Fruit fly (Drosophila melanogaster) whole organism, pupa: ENCODE measurements around the gene Best3.

Experiments used
- CG10348 ChIP-seq: fragments of 200-800 bp; sonication (Bioruptor generic); IDR thresholded peaks from 2 replicates; pipeline ENCODE4 v1.3.6; 2022; ENCODE audit warnings: missing biosample characterization, missing genetic modification characterization
- CG12605 ChIP-seq: fragments of 200-800 bp; sonication (Bioruptor generic); IDR thresholded peaks from 2 replicates; pipeline ENCODE4 v1.3.6; 2022; ENCODE audit warnings: missing biosample characterization, missing genetic modification characterization
- CG13204 ChIP-seq: fragments of 200-800 bp; sonication (Bioruptor generic); optimal IDR thresholded peaks from 2 replicates; lab custom pipeline; 2018; ENCODE audit warnings: missing biosample characterization, mild to moderate bottlenecking, missing genetic modification characterization, moderate library complexity
- CG14655 ChIP-seq: fragments of 200-800 bp; sonication (Bioruptor generic); optimal IDR thresholded peaks from 3 replicates; lab custom pipeline; 2017; ENCODE audit warnings: mild to moderate bottlenecking, missing biosample characterization, missing genetic modification reagents, missing genetic modification characterization
- CG15710 ChIP-seq: fragments of 200-800 bp; sonication (Bioruptor generic); optimal IDR thresholded peaks from 2 replicates; lab custom pipeline; 2018; ENCODE audit warnings: missing biosample characterization, mild to moderate bottlenecking, missing genetic modification characterization, moderate library complexity
- CG17806 ChIP-seq: fragments of 200-800 bp; sonication (Bioruptor generic); optimal IDR thresholded peaks from 2 replicates; lab custom pipeline; 2018; ENCODE audit warnings: missing biosample characterization, mild to moderate bottlenecking, missing genetic modification characterization, moderate library complexity
- CG32121 ChIP-seq: fragments of 200-800 bp; sonication (Bioruptor generic); IDR thresholded peaks from 2 replicates; pipeline ENCODE4 v1.3.6; 2022; ENCODE audit warnings: missing biosample characterization, missing genetic modification characterization
- CG34367 ChIP-seq: fragments of 200-800 bp; sonication (Bioruptor generic); optimal IDR thresholded peaks from 2 replicates; lab custom pipeline; 2018; ENCODE audit warnings: missing biosample characterization, mild to moderate bottlenecking, missing genetic modification characterization
- CG4496 ChIP-seq: fragments of 200-800 bp; sonication (Bioruptor generic); IDR thresholded peaks from 3 replicates; pipeline ENCODE4 v1.3.6; 2022; ENCODE audit warnings: missing biosample characterization, missing genetic modification characterization
- CG8159 ChIP-seq: fragments of 200-800 bp; sonication (Bioruptor generic); optimal IDR thresholded peaks from 3 replicates; lab custom pipeline; 2018; ENCODE audit warnings: missing biosample characterization, mild to moderate bottlenecking, missing genetic modification characterization, moderate library complexity
- CG8301 ChIP-seq: fragments of 200-800 bp; sonication (Bioruptor generic); optimal IDR thresholded peaks from 2 replicates; lab custom pipeline; 2018; ENCODE audit warnings: missing biosample characterization, mild to moderate bottlenecking, missing genetic modification characterization
- CG9948 ChIP-seq: fragments of 200-800 bp; sonication (Bioruptor generic); optimal IDR thresholded peaks from 2 replicates; lab custom pipeline; 2018; ENCODE audit warnings: missing biosample characterization, mild to moderate bottlenecking, missing genetic modification characterization, moderate library complexity
- D1 ChIP-seq: fragments of 200-800 bp; sonication (Bioruptor generic); optimal IDR thresholded peaks from 2 replicates; lab custom pipeline; 2018; ENCODE audit warnings: missing biosample characterization, mild to moderate bottlenecking, missing genetic modification characterization, moderate library complexity
- EcR ChIP-seq: fragments of 200-800 bp; sonication (Bioruptor generic); optimal IDR thresholded peaks from 3 replicates; lab custom pipeline; 2019; ENCODE audit warnings: missing biosample characterization, missing genetic modification characterization, mild to moderate bottlenecking, moderate library complexity, missing genetic modification reagents
- Ets98B ChIP-seq: fragments of 200-800 bp; sonication (Bioruptor generic); IDR thresholded peaks from 2 replicates; pipeline ENCODE4 v1.3.6; 2022; ENCODE audit warnings: missing biosample characterization, missing genetic modification characterization
- Pif1A ChIP-seq: fragments of 200-800 bp; sonication (Bioruptor generic); optimal IDR thresholded peaks from 3 replicates; lab custom pipeline; 2016; ENCODE audit warnings: missing biosample characterization, missing genetic modification characterization
- Pif1B ChIP-seq: fragments of 200-800 bp; sonication (Bioruptor generic); optimal IDR thresholded peaks from 3 replicates; lab custom pipeline; 2016; ENCODE audit warnings: missing biosample characterization, missing genetic modification characterization
- Snoo ChIP-seq: fragments of 200-800 bp; sonication (Bioruptor generic); optimal IDR thresholded peaks from 3 replicates; lab custom pipeline; 2017; ENCODE audit warnings: missing biosample characterization, mild to moderate bottlenecking, missing genetic modification characterization, inconsistent platforms
- fd96Ca ChIP-seq: fragments of 200-800 bp; sonication (Bioruptor generic); IDR thresholded peaks from 3 replicates; pipeline ENCODE4 v1.3.6; 2022; ENCODE audit warnings: missing biosample characterization, missing genetic modification characterization
- gl ChIP-seq: fragments of 200-800 bp; sonication (Bioruptor generic); optimal IDR thresholded peaks from 2 replicates; lab custom pipeline; 2018; ENCODE audit warnings: missing biosample characterization, mild to moderate bottlenecking, missing genetic modification characterization
- rn ChIP-seq: fragments of 200-800 bp; sonication (Bioruptor generic); IDR thresholded peaks from 2 replicates; pipeline ENCODE4 v1.3.6; 2022; ENCODE audit warnings: missing biosample characterization, missing genetic modification characterization

Gene Best3

dm6 chr3L:15264247-15265028 lies 38.1 kb downstream of the Best3 start:
- TF ChIP-seq CG10348 (no peak), CG32121 (GFP tag; lab: Robert Waterston, UW) (peak; percentile 19; the same call in 1 of the 2 replicates), Snoo (tag; lab: Kevin White, UChicago) (no peak), CG15710 (tag; lab: Kevin White, UChicago) (peak; percentile 79), gl (tag; lab: Kevin White, UChicago) (no peak), CG9948 (peak; percentile 88), Pif1A (GFP tag; lab: Kevin White, UChicago) (peak; percentile 26), CG17806 (tag; lab: Kevin White, UChicago) (peak; percentile 82), fd96Ca (GFP tag; lab: Robert Waterston, UW) (no peak), CG4496 (GFP tag; lab: Robert Waterston, UW) (peak; percentile 18; the same call in 1 of the 3 replicates), CG8301 (tag; lab: Kevin White, UChicago) (peak; percentile 82), CG14655 (GFP tag; lab: Kevin White, UChicago) (peak; percentile 93), Pif1B (GFP tag; lab: Kevin White, UChicago) (peak; percentile 43), CG8159 (tag; lab: Kevin White, UChicago) (peak; percentile 87), Ets98B (GFP tag; lab: Robert Waterston, UW) (no peak; the same call in 1 of the 2 replicates), EcR (GFP tag; lab: Kevin White, UChicago) (no peak), D1 (tag; lab: Kevin White, UChicago) (peak; percentile 71), CG34367 (tag; lab: Kevin White, UChicago) (peak; percentile 75), rn (GFP tag; lab: Robert Waterston, UW) (no peak; the same call in 1 of the 2 replicates), CG13204 (GFP tag; lab: Kevin White, UChicago) (peak; percentile 23), CG12605 (GFP tag; lab: Robert Waterston, UW) (no peak; the same call in 1 of the 2 replicates)

- no peak for TF ChIP-seq gl (tag; lab: Kevin White, UChicago)
- no peak for TF ChIP-seq CG17806 (tag; lab: Kevin White, UChicago)
- TF ChIP-seq CG15710 (tag; lab: Kevin White, UChicago), result no peak
- no peak for TF ChIP-seq Pif1B (GFP tag; lab: Kevin White, UChicago)
- TF ChIP-seq fd96Ca (GFP tag; lab: Robert Waterston, UW), result no peak
- TF ChIP-seq CG4496 (GFP tag; lab: Robert Waterston, UW), result no peak
- no peak for TF ChIP-seq CG13204 (GFP tag; lab: Kevin White, UChicago)
- TF ChIP-seq CG8159 (tag; lab: Kevin White, UChicago), result no peak
- no peak for TF ChIP-seq Snoo (tag; lab: Kevin White, UChicago)
- no peak for TF ChIP-seq CG10348
- no peak for TF ChIP-seq CG14655 (GFP tag; lab: Kevin White, UChicago)
- TF ChIP-seq CG9948, result no peak
- TF ChIP-seq Pif1A (GFP tag; lab: Kevin White, UChicago), result no peak
- no peak for TF ChIP-seq CG34367 (tag; lab: Kevin White, UChicago)
- TF ChIP-seq CG12605 (GFP tag; lab: Robert Waterston, UW), result no peak
- TF ChIP-seq Ets98B (GFP tag; lab: Robert Waterston, UW), result no peak
- no peak for TF ChIP-seq rn (GFP tag; lab: Robert Waterston, UW)
- TF ChIP-seq, all 21 proteins: peak for 0
These were observed 40.5 kb downstream of the Best3 start for dm6 chr3L:15262050-15262449.

dm6 chr3L:15261067-15261506 lies 41.5 kb downstream of the Best3 start:
- TF ChIP-seq CG10348 (no peak), CG15710 (tag; lab: Kevin White, UChicago) (peak; percentile 94), EcR (GFP tag; lab: Kevin White, UChicago) (no peak), Snoo (tag; lab: Kevin White, UChicago) (peak; percentile 82), CG4496 (GFP tag; lab: Robert Waterston, UW) (peak; percentile 66), CG12605 (GFP tag; lab: Robert Waterston, UW) (peak; percentile 57), Pif1A (GFP tag; lab: Kevin White, UChicago) (peak; percentile 77), CG8159 (tag; lab: Kevin White, UChicago) (peak; percentile 93), CG13204 (GFP tag; lab: Kevin White, UChicago) (peak; percentile 57), fd96Ca (GFP tag; lab: Robert Waterston, UW) (peak; percentile 11; the same call in 1 of the 3 replicates), CG9948 (peak; percentile 84), D1 (tag; lab: Kevin White, UChicago) (peak; percentile 71), CG34367 (tag; lab: Kevin White, UChicago) (peak; percentile 85), CG8301 (tag; lab: Kevin White, UChicago) (peak; percentile 89), rn (GFP tag; lab: Robert Waterston, UW) (0 out of 2 replicates have a peak, but pooled peaks have one; percentile 12), Ets98B (GFP tag; lab: Robert Waterston, UW) (peak; percentile 62), Pif1B (GFP tag; lab: Kevin White, UChicago) (peak; percentile 82), CG14655 (GFP tag; lab: Kevin White, UChicago) (peak; percentile 84), gl (tag; lab: Kevin White, UChicago) (peak; percentile 36), CG32121 (GFP tag; lab: Robert Waterston, UW) (peak; percentile 66), CG17806 (tag; lab: Kevin White, UChicago) (peak; percentile 92)

- peak; percentile 94 for TF ChIP-seq CG8301 (tag; lab: Kevin White, UChicago)
- peak; percentile 92 for TF ChIP-seq CG13204 (GFP tag; lab: Kevin White, UChicago)
- TF ChIP-seq rn (GFP tag; lab: Robert Waterston, UW), result peak; percentile 91
- TF ChIP-seq CG15710 (tag; lab: Kevin White, UChicago), result peak; percentile 96
- TF ChIP-seq CG32121 (GFP tag; lab: Robert Waterston, UW), result peak; percentile 82
- peak; percentile 97 for TF ChIP-seq CG17806 (tag; lab: Kevin White, UChicago)
- TF ChIP-seq Snoo (tag; lab: Kevin White, UChicago), result peak; percentile 91
- peak; percentile 95 for TF ChIP-seq CG14655 (GFP tag; lab: Kevin White, UChicago)
- TF ChIP-seq D1 (tag; lab: Kevin White, UChicago), result peak; percentile 82
- TF ChIP-seq gl (tag; lab: Kevin White, UChicago), result peak; percentile 92
- peak; percentile 94 for TF ChIP-seq Pif1A (GFP tag; lab: Kevin White, UChicago)
- TF ChIP-seq EcR (GFP tag; lab: Kevin White, UChicago), result peak; percentile 85
- TF ChIP-seq CG8159 (tag; lab: Kevin White, UChicago), result peak; percentile 95
- TF ChIP-seq CG4496 (GFP tag; lab: Robert Waterston, UW), result peak; percentile 96
- peak; percentile 88 for TF ChIP-seq fd96Ca (GFP tag; lab: Robert Waterston, UW)
- TF ChIP-seq Pif1B (GFP tag; lab: Kevin White, UChicago), result peak; percentile 93
- TF ChIP-seq Ets98B (GFP tag; lab: Robert Waterston, UW), result peak; percentile 93
- peak; percentile 92 for TF ChIP-seq CG12605 (GFP tag; lab: Robert Waterston, UW)
- TF ChIP-seq CG10348, result peak; percentile 63
- peak; percentile 95 for TF ChIP-seq CG9948
- peak; percentile 97 for TF ChIP-seq CG34367 (tag; lab: Kevin White, UChicago)
These were observed 42.0 kb downstream of the Best3 start for dm6 chr3L:15260593-15260992.
